Worm (Caenorhabditis elegans): ENCODE measurements around the gene nspc-18.

ce11 chrX:14512817-14513216, 14.6 kb downstream of the nspc-18 start, which contains the start of gene fbxa-141:
- TF ChIP-seq nhr-2 (tag; optimal IDR thresholded peaks at IDR 0.05) (no peak), elt-3 (tag; optimal IDR thresholded peaks at IDR 0.05) (no peak), lsy-2 (tag; optimal IDR thresholded peaks at IDR 0.05) (no peak), unc-39 (tag; optimal IDR thresholded peaks at IDR 0.05) (no peak), lin-13 (tag; optimal IDR thresholded peaks at IDR 0.05) (no peak), nhr-237 (tag; optimal IDR thresholded peaks at IDR 0.05) (no peak), nhr-12 (tag; optimal IDR thresholded peaks at IDR 0.05) (no peak), pha-4 (tag; optimal IDR thresholded peaks at IDR 0.05) (no peak), unc-120 (tag; optimal IDR thresholded peaks at IDR 0.05; ENCODE audit: poor library complexity, severe bottlenecking) (no peak), ham-2 (GFP tag; optimal IDR thresholded peaks at IDR 0.05) (no peak)

All from whole organism, mixed stage, embryonic.